Fruit fly (Drosophila melanogaster): ENCODE results near the gene Six4.

Six4 gene

DNA sequence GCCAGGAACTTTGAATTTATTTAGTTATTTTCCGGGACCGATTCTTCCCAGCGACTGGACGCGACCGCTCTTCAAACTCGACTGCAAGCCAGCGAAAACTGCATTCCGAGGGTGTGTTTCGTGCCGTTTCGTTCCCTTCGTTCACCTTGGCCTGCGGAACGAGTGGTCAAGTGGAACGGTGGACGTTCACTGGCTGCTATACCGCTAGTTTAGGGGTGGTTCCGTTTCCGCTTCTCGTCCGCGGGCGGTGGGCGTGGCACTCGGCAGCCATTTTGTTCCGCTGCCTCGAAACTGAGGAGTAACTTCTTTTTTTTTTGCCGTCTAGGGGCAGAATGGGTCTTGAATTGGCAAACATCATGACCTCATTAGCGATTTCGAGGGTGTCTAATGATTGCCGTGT, at the start of gene Six4:
Six4 (minus strand) TSS at position 85 of the 400 bp plus-strand sequence.
- TF ChIP-seq CTCF (optimal IDR thresholded peaks at IDR 0.05): no peak
- no peak for TF ChIP-seq CG8478 (optimal IDR thresholded peaks at IDR 0.05)

DNA sequence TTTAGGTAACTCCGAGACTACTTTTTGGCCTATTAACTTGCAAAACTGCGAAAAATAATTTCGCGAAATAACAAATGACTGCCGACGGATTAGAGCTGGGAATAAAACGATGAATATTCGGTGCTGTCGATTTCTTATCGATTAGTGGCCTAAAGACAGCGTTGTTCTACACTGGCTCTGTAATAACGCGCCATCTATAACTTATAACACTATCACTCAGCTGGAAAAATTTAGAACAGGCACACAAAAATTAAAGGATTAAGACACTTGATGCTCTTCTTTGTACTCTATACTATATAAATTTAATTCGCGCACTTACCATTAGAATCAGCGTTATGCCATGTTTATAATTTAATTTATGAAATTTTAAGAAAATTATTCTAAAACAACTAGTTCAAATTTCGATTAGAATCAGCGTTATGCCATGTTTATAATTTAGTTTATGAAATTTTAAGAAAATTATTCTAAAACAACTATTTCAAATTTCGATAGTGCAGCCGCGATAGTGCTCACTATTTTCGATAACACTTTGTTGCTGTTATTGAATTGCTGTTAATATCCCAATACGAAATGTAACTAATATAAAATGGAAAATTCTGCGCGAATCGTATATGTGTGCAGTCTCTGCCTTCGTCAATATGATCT, 49.0 kb upstream of the Six4 start, which contains the start of the genes CSN3 and CG11456:
CSN3 (minus strand) TSS at position 112 of the 645 bp plus-strand sequence.
CG11456 (plus strand) TSS at position 523 of the 645 bp plus-strand sequence.
- TF ChIP-seq CG8478 (optimal IDR thresholded peaks at IDR 0.05): no peak
- peak; percentile 88 to 90 for TF ChIP-seq CTCF (optimal IDR thresholded peaks at IDR 0.05)

DNA sequence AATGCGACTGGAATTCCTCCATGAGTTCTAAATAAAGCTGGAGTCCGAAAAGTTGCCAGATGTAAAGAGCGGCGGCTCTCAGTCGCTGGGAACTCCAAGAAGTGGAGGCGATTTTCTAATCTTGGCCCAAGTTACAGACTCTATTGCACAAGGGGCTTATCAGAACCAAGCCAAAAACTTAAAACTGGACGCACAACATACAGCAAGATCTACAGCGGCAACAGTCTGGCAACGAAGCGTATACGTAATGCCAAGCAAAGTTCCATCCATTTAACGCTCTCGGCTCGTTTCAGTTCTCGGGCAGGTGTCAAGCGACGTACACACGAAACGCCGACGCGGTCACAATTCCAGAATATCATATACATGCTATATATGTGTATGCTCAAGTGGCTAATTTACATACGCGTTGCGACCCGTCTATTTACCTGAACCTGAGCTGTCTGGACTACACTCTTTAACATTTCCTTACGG, 45.3 kb upstream of the Six4 start:
- no peak for TF ChIP-seq CTCF (optimal IDR thresholded peaks at IDR 0.05)
- no peak for TF ChIP-seq CG8478 (optimal IDR thresholded peaks at IDR 0.05)

DNA sequence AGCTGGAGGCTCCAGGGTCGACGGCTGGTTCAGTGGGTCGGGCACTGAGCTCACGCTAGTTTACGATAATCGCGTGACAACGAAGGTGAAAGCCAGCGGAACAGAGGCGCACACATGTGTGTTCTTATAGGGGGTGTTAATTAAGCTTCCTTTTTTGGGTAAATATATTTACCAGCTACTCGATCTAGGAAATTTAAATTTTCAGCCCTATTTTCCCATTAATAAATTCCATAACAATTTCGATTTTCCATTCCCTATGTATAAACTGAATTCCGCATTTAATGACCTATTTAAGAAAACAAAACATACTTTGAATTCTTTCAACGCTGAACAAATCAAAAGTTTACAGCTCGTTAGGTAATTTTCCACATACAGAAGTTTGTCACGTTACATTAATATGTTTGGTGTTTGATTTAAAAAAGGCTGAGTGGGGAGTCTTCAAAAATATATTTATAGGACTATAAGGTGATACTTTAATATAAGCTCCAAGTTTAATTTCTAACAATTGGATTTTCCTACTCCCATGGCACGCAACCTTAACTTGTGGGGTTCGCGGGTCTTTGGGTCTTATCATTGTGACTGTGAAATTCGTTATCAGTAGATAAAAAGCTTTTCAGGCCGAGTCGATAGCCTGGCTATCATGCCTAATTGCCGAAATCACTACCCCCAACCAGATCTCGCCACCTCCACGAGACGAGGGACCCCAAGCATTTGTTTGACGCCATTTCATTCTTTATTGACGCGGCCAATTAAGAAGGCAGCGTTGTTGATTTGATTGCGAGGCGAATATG, 44.7 kb upstream of the Six4 start, which contains the start of gene CG13255:
CG13255 (plus strand) TSS at position 449 of the 791 bp plus-strand sequence.
- no peak for TF ChIP-seq CG8478 (optimal IDR thresholded peaks at IDR 0.05)
- no peak for TF ChIP-seq CTCF (optimal IDR thresholded peaks at IDR 0.05)

DNA sequence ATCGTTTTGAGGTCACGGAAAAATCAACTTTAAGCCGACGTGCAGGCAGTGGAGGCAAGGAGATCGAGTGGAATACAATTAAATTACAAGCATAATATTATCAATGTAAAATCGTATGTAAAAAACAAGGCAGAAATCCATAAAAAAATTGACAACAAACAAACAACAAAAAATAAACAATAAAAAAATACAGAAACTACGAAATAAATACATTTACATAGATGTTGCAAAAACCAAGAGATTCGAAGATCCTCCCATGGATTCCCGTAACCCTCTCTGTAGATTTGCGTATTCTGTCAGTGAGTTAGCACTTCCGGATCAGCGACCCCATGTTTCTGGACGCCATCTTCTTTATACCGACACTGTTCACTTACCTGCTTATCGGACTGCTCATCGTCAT, 43.3 kb upstream of the Six4 start, which contains the start of gene CG3288:
CG3288 (plus strand) TSS at position 301 of the 400 bp plus-strand sequence.
- no peak for TF ChIP-seq CTCF (optimal IDR thresholded peaks at IDR 0.05)
- no peak for TF ChIP-seq CG8478 (optimal IDR thresholded peaks at IDR 0.05)

DNA sequence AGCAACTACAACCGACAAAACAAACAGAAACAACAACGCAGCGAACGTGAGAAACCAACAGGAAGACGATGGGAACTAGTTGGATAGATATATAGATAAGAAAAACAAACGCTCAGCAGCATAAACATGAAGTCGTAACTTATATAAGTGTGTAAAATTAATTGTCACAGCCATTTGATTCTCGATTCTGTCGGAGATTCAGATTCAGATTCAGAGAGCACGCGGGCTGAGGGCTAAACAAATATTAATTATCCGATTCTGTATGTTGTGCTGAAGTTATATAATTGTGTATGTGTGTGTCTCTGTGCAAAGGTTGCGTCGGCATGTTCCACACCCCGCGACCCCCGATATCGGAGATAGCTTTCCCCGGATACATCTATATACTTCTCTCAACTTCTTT, 41.6 kb upstream of the Six4 start:
- no peak for TF ChIP-seq CG8478 (optimal IDR thresholded peaks at IDR 0.05)
- no peak for TF ChIP-seq CTCF (optimal IDR thresholded peaks at IDR 0.05)

DNA sequence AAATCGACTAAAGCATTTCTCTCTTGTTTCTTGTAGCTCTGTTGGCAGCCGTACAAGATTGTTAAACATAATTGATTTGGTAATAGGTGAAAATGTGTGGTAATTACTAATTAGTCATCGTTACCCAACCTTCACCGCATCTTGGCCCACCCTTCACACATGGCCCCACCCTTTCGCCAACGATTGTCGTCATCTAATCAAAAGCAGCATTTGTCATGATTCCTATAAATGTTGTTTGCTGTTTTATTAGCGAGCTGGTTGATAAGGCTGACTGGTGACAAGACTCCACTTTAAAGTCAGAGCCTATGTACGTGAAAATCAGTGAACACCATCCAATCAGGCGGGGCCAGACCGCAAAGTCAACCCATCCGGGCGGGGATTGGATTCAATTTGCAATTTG, 37.8 kb upstream of the Six4 start:
- no peak for TF ChIP-seq CG8478 (optimal IDR thresholded peaks at IDR 0.05)
- no peak for TF ChIP-seq CTCF (optimal IDR thresholded peaks at IDR 0.05)

DNA sequence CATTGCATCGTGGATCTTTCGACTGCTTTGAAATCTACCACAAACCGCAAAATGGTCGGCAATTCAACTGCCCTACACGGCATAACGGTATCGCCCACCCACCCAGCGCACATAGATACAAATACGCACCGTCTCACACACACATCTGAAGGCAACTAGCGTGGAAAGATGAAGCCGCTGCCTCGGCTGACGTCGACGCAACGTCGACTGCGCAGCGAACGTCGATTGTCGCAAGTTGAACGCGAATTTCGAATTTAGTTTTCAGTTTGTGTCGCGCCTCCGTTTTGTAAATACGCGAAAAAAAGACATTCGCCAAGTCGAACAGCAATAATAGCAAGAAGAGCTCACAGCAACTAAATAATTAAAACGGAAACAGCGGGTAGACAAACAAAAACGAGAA, 35.4 kb upstream of the Six4 start:
- no peak for TF ChIP-seq CG8478 (optimal IDR thresholded peaks at IDR 0.05)
- no peak for TF ChIP-seq CTCF (optimal IDR thresholded peaks at IDR 0.05)

DNA sequence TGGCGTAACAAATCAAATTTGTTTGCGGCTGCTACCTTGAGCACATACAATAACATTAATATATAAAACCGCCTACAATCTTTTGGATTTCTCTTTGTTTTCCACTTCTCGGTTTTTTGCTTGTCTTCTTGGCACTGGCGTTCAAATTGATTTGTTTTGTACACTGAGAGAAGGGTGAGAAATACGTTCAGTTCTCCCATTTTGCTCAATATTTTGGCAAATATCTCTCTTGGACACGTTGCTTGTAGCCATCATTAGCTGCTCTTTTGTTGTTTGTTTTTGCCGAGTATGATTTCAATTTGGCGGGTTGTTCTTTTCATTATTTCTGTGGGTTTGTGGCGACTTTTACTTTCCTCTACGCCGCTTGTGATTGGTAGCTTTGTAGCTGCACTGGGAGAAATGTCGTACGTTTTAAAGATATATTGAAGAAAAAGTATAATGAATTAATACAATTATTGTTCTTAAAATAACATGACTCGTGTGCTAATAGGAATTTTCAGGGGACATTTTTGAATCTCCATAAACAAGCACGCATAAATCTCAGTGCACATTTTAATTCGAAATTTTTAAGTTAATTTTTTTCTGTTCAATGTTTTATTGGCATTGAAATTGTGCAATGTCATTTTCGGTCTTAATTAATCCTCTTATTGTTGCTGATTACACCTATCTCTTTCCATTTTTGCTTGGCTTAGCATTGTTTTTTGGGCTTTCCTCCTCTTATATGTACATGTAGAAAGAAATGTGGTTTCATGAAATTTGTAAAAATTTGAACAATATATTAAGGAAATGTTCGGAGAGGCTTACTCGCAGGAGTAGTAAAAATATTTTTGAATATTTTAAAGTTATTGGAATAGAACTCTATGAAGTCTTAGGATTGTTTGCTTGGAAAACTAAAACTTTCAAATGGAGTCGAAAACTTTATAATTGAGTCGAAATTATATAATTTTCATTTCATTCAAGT, 34.7 kb upstream of the Six4 start:
- TF ChIP-seq CG8478 (optimal IDR thresholded peaks at IDR 0.05) (no peak), CTCF (optimal IDR thresholded peaks at IDR 0.05) (no peak)

DNA sequence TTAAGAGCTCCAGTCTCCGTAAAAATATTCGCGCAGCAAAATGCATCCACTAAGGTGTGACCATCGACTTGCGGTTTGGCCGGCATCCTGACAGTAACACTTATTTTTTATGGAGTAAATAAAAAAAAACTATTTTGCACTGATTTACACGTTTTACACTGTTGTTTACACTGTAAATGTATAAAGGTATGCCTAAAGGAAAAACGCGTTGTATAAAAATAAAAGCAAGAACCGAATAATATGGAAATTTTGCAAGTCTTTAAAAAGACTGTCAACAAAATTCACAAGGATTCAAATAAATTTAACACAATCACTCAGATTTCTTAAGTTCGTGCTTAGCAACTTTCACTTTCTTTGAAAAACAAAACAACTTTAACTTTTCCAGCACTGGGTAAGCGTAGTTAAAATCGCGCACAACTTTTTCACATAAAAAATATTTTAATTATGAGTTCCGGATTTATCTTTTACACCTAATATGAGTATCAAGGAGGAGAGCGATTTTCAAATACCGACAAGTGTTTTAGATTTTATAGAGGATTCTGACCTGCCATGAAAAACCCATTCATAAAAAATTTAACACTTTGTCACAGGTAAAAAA, 30.7 kb upstream of the Six4 start:
- TF ChIP-seq CG8478 (optimal IDR thresholded peaks at IDR 0.05): no peak
- TF ChIP-seq CTCF (optimal IDR thresholded peaks at IDR 0.05): no peak

DNA sequence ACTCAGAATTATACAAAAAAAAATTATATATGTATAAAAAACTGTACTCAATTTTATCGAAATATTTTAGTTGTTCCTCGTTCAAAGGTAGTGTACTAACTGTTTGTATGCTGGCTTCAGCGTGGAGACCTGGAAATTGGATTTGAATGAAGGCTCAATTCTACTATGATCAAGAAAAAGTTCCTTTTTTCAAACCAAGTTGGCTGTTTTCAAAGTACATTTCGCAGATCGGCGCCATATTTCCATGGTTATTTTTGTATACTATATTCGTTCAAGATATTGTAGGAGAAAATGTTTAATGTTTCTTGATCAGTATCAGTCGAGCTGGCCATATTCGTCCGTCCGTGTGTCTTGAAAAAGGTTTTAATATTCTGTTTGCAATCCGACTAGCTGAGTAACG, 25.4 kb upstream of the Six4 start, which contains the start of gene Mst77F:
Mst77F (minus strand) TSS at position 101 of the 400 bp plus-strand sequence.
- TF ChIP-seq CG8478 (optimal IDR thresholded peaks at IDR 0.05) (no peak), CTCF (optimal IDR thresholded peaks at IDR 0.05) (no peak)

DNA sequence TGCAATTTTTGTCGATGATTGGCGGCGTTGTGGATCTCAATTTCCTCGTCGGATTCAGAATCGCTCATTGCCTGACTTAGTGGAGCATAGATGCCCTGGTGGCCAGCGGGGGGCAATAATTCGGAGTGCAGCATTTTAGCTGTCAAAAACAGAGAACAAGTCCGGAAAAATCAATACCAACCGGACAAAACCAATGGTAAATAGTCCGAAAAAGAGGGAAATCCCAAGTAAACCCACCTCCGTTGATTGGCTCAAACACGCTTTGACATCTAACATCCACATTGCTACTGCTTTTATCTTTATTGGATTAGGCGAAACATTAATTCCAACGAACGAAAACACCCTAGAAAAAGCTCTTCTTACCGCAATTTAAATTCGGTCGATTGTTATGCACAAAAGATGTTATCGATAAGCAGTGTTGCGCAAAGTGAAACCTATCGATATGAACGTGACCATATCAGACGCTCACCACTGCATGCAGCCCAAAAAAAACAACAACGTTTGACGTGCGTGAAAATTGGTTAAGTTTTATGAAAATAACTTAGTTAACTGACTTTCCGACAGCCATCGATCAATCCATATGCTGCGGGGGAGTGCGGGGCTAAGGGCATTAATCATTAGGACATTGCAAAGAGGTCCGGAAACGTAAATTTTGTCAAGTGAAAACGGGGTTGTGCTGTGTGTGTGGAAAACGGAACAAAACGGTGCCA, 23.2 kb upstream of the Six4 start, which contains the start of the genes CG3618 and Pka-R1:
CG3618 (minus strand) TSS at position 410 of the 710 bp plus-strand sequence.
Pka-R1 (plus strand) TSS at position 453 of the 710 bp plus-strand sequence.
- TF ChIP-seq CG8478 (optimal IDR thresholded peaks at IDR 0.05) (no peak), CTCF (optimal IDR thresholded peaks at IDR 0.05) (no peak)

Measured in S2 (cell line).